Worm (Caenorhabditis elegans) whole organism, L4/young adult: Measurements from ENCODE around the gene vit-5.

Source experiments
- W03F9.2 ChIP-seq: fragments of 150-350 bp; optimal IDR thresholded peaks from 2 replicates; lab custom pipeline; 2014; ENCODE audit warnings: missing biosample characterization, missing genetic modification characterization
- dao-5 ChIP-seq: sonication (generic microtip); optimal IDR thresholded peaks from 2 replicates; lab custom pipeline; 2016; ENCODE audit warnings: missing genotype, missing genetic modification characterization, moderate library complexity, missing compliant biosample characterization
- him-1 ChIP-seq: sonication (generic microtip); optimal IDR thresholded peaks from 2 replicates; lab custom pipeline; 2016; ENCODE audit warnings: missing genotype, missing genetic modification reagents, missing genetic modification characterization, missing compliant biosample characterization

vit-5 gene

ce11 chrX:3446011-3446410 is 42.7 kb downstream of the vit-5 start, which contains the start of gene ZK813.1:
ZK813.1 (plus strand) TSS chrX:3446311.
- TF ChIP-seq W03F9.2 (no peak), him-1 (tag; lab: Kevin White, UChicago) (no peak), dao-5 (no peak)

ce11 chrX:3451122-3451521 is 47.9 kb downstream of the vit-5 start, which contains the start of gene ZK813.5:
ZK813.5 (minus strand) TSS chrX:3451222.
- no peak for TF ChIP-seq him-1 (tag; lab: Kevin White, UChicago)
- TF ChIP-seq dao-5 = no peak
- TF ChIP-seq W03F9.2 = no peak

- TF ChIP-seq him-1 (tag; lab: Kevin White, UChicago) = no peak
- TF ChIP-seq dao-5 = no peak
- TF ChIP-seq W03F9.2 = no peak
These were observed 50.6 kb downstream of the vit-5 start for ce11 chrX:3453870-3454269.

- TF ChIP-seq dao-5 (no peak), him-1 (tag; lab: Kevin White, UChicago) (no peak), W03F9.2 (no peak)
These were observed 52.3 kb downstream of the vit-5 start for ce11 chrX:3455561-3455960.
